Fruit fly (Drosophila melanogaster) whole organism: ENCODE measurements around the gene CG11560.

Experiments
- CG8478 ChIP-seq: fragments of >200 bp; optimal IDR thresholded peaks from 2 replicates; lab custom pipeline; 2018; ENCODE audit warnings: inconsistent platforms
- Dll ChIP-seq: fragments of >200 bp; optimal IDR thresholded peaks from 2 replicates; lab custom pipeline; 2017
- EcR ChIP-seq, 2 experiments: fragments of >200 bp; optimal IDR thresholded peaks; 2 replicates each; lab custom pipeline; 2017; ENCODE audit warnings: missing biosample characterization in 2 of 2, missing genetic modification characterization in 2 of 2, missing genetic modification reagents in 2 of 2
- pan ChIP-seq: fragments of >200 bp; optimal IDR thresholded peaks from 2 replicates; lab custom pipeline; 2017
- psq ChIP-seq: fragments of >200 bp; optimal IDR thresholded peaks from 2 replicates; lab custom pipeline; 2017
- usp ChIP-seq: fragments of >200 bp; optimal IDR thresholded peaks from 2 replicates; lab custom pipeline; 2017; ENCODE audit warnings: missing biosample characterization, missing genetic modification characterization, mixed read lengths

DNA sequence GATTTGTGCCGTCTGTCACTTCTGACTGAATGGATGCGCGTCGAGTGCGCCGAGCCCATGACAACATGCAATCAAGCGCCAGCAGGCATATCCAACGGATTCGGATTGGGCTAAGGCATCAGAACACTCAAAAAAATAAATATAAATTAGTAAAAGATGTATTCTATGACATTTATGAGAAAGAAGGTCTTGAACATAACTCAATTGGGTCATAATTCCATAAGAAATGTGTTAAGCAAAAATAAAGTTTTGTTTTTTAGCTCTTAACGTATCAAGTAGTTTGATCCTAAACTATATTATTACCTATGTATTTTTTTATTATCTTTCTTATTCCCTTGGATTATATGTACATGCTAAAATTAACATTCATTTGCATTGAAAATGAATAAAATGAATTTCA is 6.2 kb upstream of the CG11560 start:
- TF ChIP-seq EcR (GFP tag; optimal IDR thresholded peaks at IDR 0.05; lab: Kevin White, UChicago) (no peak), usp (GFP tag; lab: Kevin White, UChicago) (no peak), pan (lab: Kevin White, UChicago) (no peak), psq (lab: Kevin White, UChicago) (no peak), Dll (no peak), CG8478 (no peak)
